Worm (Caenorhabditis elegans) whole organism, L4 larva: ENCODE measurements around the gene gdi-1.

Experiments used
- F44E2.7 ChIP-seq: fragments of 200-800 bp; sonication (Bioruptor generic); IDR thresholded peaks from 2 replicates; pipeline ENCODE4 v2.1.2; 2022; ENCODE audit warnings: missing genetic modification characterization, missing compliant biosample characterization
- F49E8.2 ChIP-seq: sonication (generic microtip); optimal IDR thresholded peaks from 2 replicates; lab custom pipeline; 2016; ENCODE audit warnings: missing compliant biosample characterization, mild to moderate bottlenecking, missing genetic modification characterization, borderline replicate concordance
- R02D3.7 ChIP-seq: fragments of 150-350 bp; sonication (generic microtip); optimal IDR thresholded peaks from 3 replicates; lab custom pipeline; 2014; ENCODE audit warnings: missing biosample characterization, missing genetic modification characterization
- ceh-62 ChIP-seq: sonication (generic microtip); optimal IDR thresholded peaks from 2 replicates; lab custom pipeline; 2017; ENCODE audit warnings: missing biosample characterization, missing genetic modification characterization
- ceh-82 ChIP-seq: sonication (generic microtip); optimal IDR thresholded peaks from 2 replicates; lab custom pipeline; 2017; ENCODE audit warnings: missing biosample characterization, missing genetic modification characterization
- daf-16 ChIP-seq, 3 experiments: sonication (generic microtip); optimal IDR thresholded peaks; 2 replicates each; lab custom pipeline; 2016 to 2017; ENCODE audit warnings: missing genetic modification characterization in 3 of 3, missing genetic modification reagents in 3 of 3, mild to moderate bottlenecking in 2 of 3, missing compliant biosample characterization in 2 of 3, missing biosample characterization in 1 of 3, moderate library complexity in 1 of 3
- duxl-1 ChIP-seq: sonication (generic microtip); optimal IDR thresholded peaks from 2 replicates; lab custom pipeline; 2016; ENCODE audit warnings: mild to moderate bottlenecking, missing genetic modification characterization, moderate library complexity, missing compliant biosample characterization; ENCODE audit not compliant: poor library complexity
- pha-4 ChIP-seq, 2 experiments: fragments of 150-350 bp in 1 of 2; fragments of 200-800 bp in 1 of 2; sonication (Bioruptor generic) in 1 of 2; IDR thresholded peaks in 1 of 2; optimal IDR thresholded peaks in 1 of 2; 2 replicates each; pipeline versions ENCODE4 v1.3.6 to Lab custom; 2014 to 2022; ENCODE audit warnings: missing genetic modification characterization in 2 of 2, missing genetic modification reagents in 2 of 2, missing biosample characterization in 1 of 2, missing compliant biosample characterization in 1 of 2
- snpc-4 ChIP-seq: fragments of 150-350 bp; optimal IDR thresholded peaks from 2 replicates; lab custom pipeline; 2014; ENCODE audit warnings: missing biosample characterization, missing genetic modification characterization
- unc-62 ChIP-seq, 3 experiments: fragments of 150-350 bp in 1 of 3; sonication (generic microtip); optimal IDR thresholded peaks in 2 of 3; peaks in 1 of 3; 1 replicate in 1 of 3; 2 replicates in 2 of 3; lab custom pipeline; 2014 to 2017; ENCODE audit warnings: missing biosample characterization in 3 of 3, missing genetic modification characterization in 3 of 3, missing genetic modification reagents in 3 of 3, missing genotype in 1 of 3
- zag-1 ChIP-seq: fragments of 150-350 bp; optimal IDR thresholded peaks from 2 replicates; lab custom pipeline; 2014; ENCODE audit warnings: missing biosample characterization, missing genetic modification characterization
- ztf-11 ChIP-seq: fragments of 150-350 bp; optimal IDR thresholded peaks from 2 replicates; lab custom pipeline; 2014; ENCODE audit warnings: missing biosample characterization, missing genetic modification characterization

ce11 chrIV:14790579-14790978, 2.1 kb downstream of the gdi-1 start:
- no peak for TF ChIP-seq ceh-62
- no peak for TF ChIP-seq daf-16 (GFP tag; optimal IDR thresholded peaks at IDR 0.05; lab: Kevin White, UChicago)
- TF ChIP-seq daf-16 (tag; optimal IDR thresholded peaks at IDR 0.05; lab: Kevin White, UChicago): peak; percentile 39
- TF ChIP-seq F44E2.7 (GFP tag; lab: Robert Waterston, UW): no peak
- no peak for TF ChIP-seq ceh-82
- TF ChIP-seq unc-62 (GFP tag; optimal IDR thresholded peaks at IDR 0.05 in 1 of 2; lab: Kevin White, UChicago): no peak
- TF ChIP-seq unc-62 (tag; optimal IDR thresholded peaks at IDR 0.05; lab: Kevin White, UChicago): no peak
- no peak for TF ChIP-seq zag-1 (tag; lab: Kevin White, UChicago)
- no peak for TF ChIP-seq duxl-1 (tag; lab: Kevin White, UChicago)
- peak; percentile 41; the same call in 1 of the 2 replicates for TF ChIP-seq pha-4 (GFP tag; IDR thresholded peaks at IDR 0.05; lab: Robert Waterston, UW)
- no peak for TF ChIP-seq pha-4 (tag; optimal IDR thresholded peaks at IDR 0.05; lab: Kevin White, UChicago)
- no peak for TF ChIP-seq snpc-4 (tag; lab: Kevin White, UChicago)
- TF ChIP-seq F49E8.2 (tag; lab: Kevin White, UChicago): no peak
- TF ChIP-seq R02D3.7 (tag; lab: Kevin White, UChicago): no peak
- no peak for TF ChIP-seq ztf-11 (tag; lab: Kevin White, UChicago)
